Worm (Caenorhabditis elegans): Measurements from ENCODE around the gene Y54G2A.12.

Y54G2A.12 gene

DNA sequence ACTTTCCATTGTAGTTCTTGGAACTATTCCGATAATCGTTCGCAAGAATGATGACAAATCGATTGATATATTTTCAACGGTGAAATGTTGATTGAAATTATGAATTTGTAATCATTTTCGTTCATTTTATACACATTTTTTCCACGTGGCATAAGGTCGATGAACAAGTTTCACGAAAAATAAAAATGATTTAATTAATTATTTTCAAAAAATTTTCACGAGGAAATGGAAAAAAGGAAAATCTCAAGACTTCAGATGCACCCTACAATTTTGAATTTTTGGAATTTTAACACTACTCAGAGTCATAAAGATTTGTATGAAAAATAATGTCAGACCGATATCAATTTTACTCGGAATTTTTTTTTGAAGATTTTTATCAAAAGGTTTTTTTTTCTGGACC is 37.0 kb upstream of the Y54G2A.12 start, which contains the start of gene Y54G2A.13:
TSS of gene Y54G2A.13 (minus strand) at position 101 of the 400 bp plus-strand sequence.
- no peak for TF ChIP-seq ceh-83 (GFP tag; optimal IDR thresholded peaks at IDR 0.05)
- TF ChIP-seq cnd-1 (tag; optimal IDR thresholded peaks at IDR 0.05) = no peak

ce11 chrIV:2817038-2817437 is 34.4 kb upstream of the Y54G2A.12 start:
- TF ChIP-seq M03D4.4 (tag; optimal IDR thresholded peaks at IDR 0.05) = no peak

- TF ChIP-seq elt-1 (tag; optimal IDR thresholded peaks at IDR 0.05; ENCODE audit: borderline replicate concordance, insufficient read depth) (peak; percentile 13), unc-39 (tag; optimal IDR thresholded peaks at IDR 0.05) (no peak), blmp-1 (tag; optimal IDR thresholded peaks at IDR 0.05) (peak; percentile 88), nhr-12 (tag; optimal IDR thresholded peaks at IDR 0.05) (no peak), nhr-28 (tag; optimal IDR thresholded peaks at IDR 0.05) (no peak), ham-2 (GFP tag; optimal IDR thresholded peaks at IDR 0.05) (peak; percentile 27)
These were observed 26.6 kb upstream of the Y54G2A.12 start, which contains the start of gene Y54G2A.76 for ce11 chrIV:2809208-2809607. Y54G2A.76 (plus strand) TSS chrIV:2809410.

- TF ChIP-seq hlh-1 (tag; optimal IDR thresholded peaks at IDR 0.05) = no peak
- TF ChIP-seq ceh-43 (GFP tag; optimal IDR thresholded peaks at IDR 0.05) = no peak
- no peak for TF ChIP-seq zip-8 (tag; optimal IDR thresholded peaks at IDR 0.05)
- TF ChIP-seq ceh-39 (tag; optimal IDR thresholded peaks at IDR 0.05) = no peak
- TF ChIP-seq mep-1 (tag; optimal IDR thresholded peaks at IDR 0.05) = no peak
- no peak for TF ChIP-seq nhr-76 (tag; optimal IDR thresholded peaks at IDR 0.05)
- TF ChIP-seq elt-3 (tag; optimal IDR thresholded peaks at IDR 0.05) = no peak
- no peak for TF ChIP-seq lin-32 (GFP tag; optimal IDR thresholded peaks at IDR 0.05)
- no peak for TF ChIP-seq unc-120 (tag; optimal IDR thresholded peaks at IDR 0.05; ENCODE audit: poor library complexity, severe bottlenecking)
- no peak for TF ChIP-seq mls-2 (tag; optimal IDR thresholded peaks at IDR 0.05)
- TF ChIP-seq sptf-1 (tag; optimal IDR thresholded peaks at IDR 0.05) = no peak
- TF ChIP-seq ham-2 (GFP tag; optimal IDR thresholded peaks at IDR 0.05) = no peak
- no peak for TF ChIP-seq nhr-12 (tag; optimal IDR thresholded peaks at IDR 0.05)
These were observed 25.5 kb upstream of the Y54G2A.12 start for ce11 chrIV:2808154-2808553.

- peak; percentile 71 for TF ChIP-seq unc-120 (tag; optimal IDR thresholded peaks at IDR 0.05; ENCODE audit: poor library complexity, severe bottlenecking)
- no peak for TF ChIP-seq hlh-1 (tag; optimal IDR thresholded peaks at IDR 0.05)
- TF ChIP-seq nhr-76 (tag; optimal IDR thresholded peaks at IDR 0.05) = no peak
- TF ChIP-seq ceh-83 (GFP tag; optimal IDR thresholded peaks at IDR 0.05) = peak; percentile 72
- TF ChIP-seq ceh-39 (tag; optimal IDR thresholded peaks at IDR 0.05) = no peak
- peak; percentile 78 for TF ChIP-seq cnd-1 (tag; optimal IDR thresholded peaks at IDR 0.05)
- peak; percentile 58 for TF ChIP-seq sem-2 (GFP tag; optimal IDR thresholded peaks at IDR 0.05)
- TF ChIP-seq ztf-11 (tag; optimal IDR thresholded peaks at IDR 0.05) = no peak
- TF ChIP-seq elt-1 (tag; optimal IDR thresholded peaks at IDR 0.05; ENCODE audit: borderline replicate concordance, insufficient read depth) = no peak
- TF ChIP-seq unc-39 (tag; optimal IDR thresholded peaks at IDR 0.05) = no peak
- TF ChIP-seq snpc-4 (tag; optimal IDR thresholded peaks at IDR 0.05) = no peak
- TF ChIP-seq ces-1 (GFP tag; optimal IDR thresholded peaks at IDR 0.05) = no peak
- peak; percentile 64 for TF ChIP-seq mls-2 (tag; optimal IDR thresholded peaks at IDR 0.05)
- TF ChIP-seq lin-32 (GFP tag; optimal IDR thresholded peaks at IDR 0.05) = peak; percentile 28
- TF ChIP-seq drap-1 (GFP tag; optimal IDR thresholded peaks at IDR 0.05) = peak; percentile 66
- no peak for TF ChIP-seq nhr-2 (tag; optimal IDR thresholded peaks at IDR 0.05)
- peak; percentile 7 for TF ChIP-seq ceh-43 (GFP tag; optimal IDR thresholded peaks at IDR 0.05)
- TF ChIP-seq nhr-12 (tag; optimal IDR thresholded peaks at IDR 0.05) = no peak
- no peak for TF ChIP-seq blmp-1 (tag; optimal IDR thresholded peaks at IDR 0.05)
- TF ChIP-seq lsy-2 (tag; optimal IDR thresholded peaks at IDR 0.05) = no peak
- no peak for TF ChIP-seq nhr-237 (tag; optimal IDR thresholded peaks at IDR 0.05)
- no peak for TF ChIP-seq elt-3 (tag; optimal IDR thresholded peaks at IDR 0.05)
- no peak for TF ChIP-seq nhr-28 (tag; optimal IDR thresholded peaks at IDR 0.05)
- peak; percentile 36 for TF ChIP-seq flh-1 (GFP tag; optimal IDR thresholded peaks at IDR 0.05)
- no peak for TF ChIP-seq unc-62 (GFP tag; optimal IDR thresholded peaks at IDR 0.05)
- TF ChIP-seq M03D4.4 (tag; optimal IDR thresholded peaks at IDR 0.05) = peak; percentile 76
- peak; percentile 36 for TF ChIP-seq mep-1 (tag; optimal IDR thresholded peaks at IDR 0.05)
- peak; percentile 79 for TF ChIP-seq sptf-1 (tag; optimal IDR thresholded peaks at IDR 0.05)
- TF ChIP-seq zip-8 (tag; optimal IDR thresholded peaks at IDR 0.05) = no peak
These were observed 22.9 kb upstream of the Y54G2A.12 start, which contains the start of gene Y54G2A.45 for ce11 chrIV:2805525-2805924. Y54G2A.45 (plus strand) TSS chrIV:2805857.
